Fruit fly (Drosophila melanogaster) whole organism, wandering third instar larva: ENCODE measurements around the gene CG9095.

ENCODE experiments used
- Abd-B ChIP-seq: fragments of >200 bp; optimal IDR thresholded peaks from 2 replicates; lab custom pipeline; 2017; ENCODE audit warnings: missing biosample characterization, missing genetic modification characterization
- CrebA ChIP-seq: fragments of 200-800 bp; sonication (Bioruptor generic); optimal IDR thresholded peaks from 2 replicates; lab custom pipeline; 2016; ENCODE audit warnings: missing biosample characterization, mild to moderate bottlenecking, missing genetic modification characterization, borderline replicate concordance
- Dif ChIP-seq: fragments of 200-275, 200-300 bp; sonication (Bioruptor generic); optimal IDR thresholded peaks from 2 replicates; lab custom pipeline; 2018; ENCODE audit warnings: missing biosample characterization, missing genetic modification characterization; ENCODE audit not compliant: partially characterized antibody
- N ChIP-seq: fragments of >200 bp; optimal IDR thresholded peaks from 2 replicates; lab custom pipeline; 2018; ENCODE audit warnings: missing biosample characterization, missing external identifiers, missing genetic modification characterization
- Rel ChIP-seq, 2 experiments: fragments of 200-800 bp; sonication (Bioruptor generic) in 1 of 2; optimal IDR thresholded peaks; 2 replicates in 1 of 2; 3 replicates in 1 of 2; lab custom pipeline; 2016 to 2019; ENCODE audit warnings: mild to moderate bottlenecking in 2 of 2, missing biosample characterization in 2 of 2, missing genetic modification characterization in 2 of 2, moderate library complexity in 1 of 2
- br ChIP-seq: fragments of 200-800 bp; sonication (Bioruptor generic); optimal IDR thresholded peaks from 2 replicates; lab custom pipeline; 2016; ENCODE audit warnings: missing biosample characterization, missing genetic modification characterization
- foxo ChIP-seq, 2 experiments: fragments of 200-800 bp; sonication (Bioruptor generic); optimal IDR thresholded peaks; 2 replicates in 1 of 2; 3 replicates in 1 of 2; lab custom pipeline; 2016 to 2017; ENCODE audit warnings: missing biosample characterization in 2 of 2, missing genetic modification characterization in 2 of 2
- pan ChIP-seq: fragments of >200 bp; optimal IDR thresholded peaks from 2 replicates; lab custom pipeline; 2017
- psq ChIP-seq: fragments of 200-800 bp; sonication (Bioruptor generic); optimal IDR thresholded peaks from 3 replicates; lab custom pipeline; 2017; ENCODE audit warnings: missing biosample characterization, mild to moderate bottlenecking, missing genetic modification characterization, moderate library complexity
- sage ChIP-seq: fragments of 200-800 bp; sonication (Bioruptor generic); optimal IDR thresholded peaks from 2 replicates; lab custom pipeline; 2016; ENCODE audit warnings: missing biosample characterization, mild to moderate bottlenecking, missing genetic modification characterization
- sv ChIP-seq: fragments of 200-800 bp; sonication (Bioruptor generic); optimal IDR thresholded peaks from 3 replicates; lab custom pipeline; 2016; ENCODE audit warnings: missing biosample characterization, missing genetic modification characterization

DNA sequence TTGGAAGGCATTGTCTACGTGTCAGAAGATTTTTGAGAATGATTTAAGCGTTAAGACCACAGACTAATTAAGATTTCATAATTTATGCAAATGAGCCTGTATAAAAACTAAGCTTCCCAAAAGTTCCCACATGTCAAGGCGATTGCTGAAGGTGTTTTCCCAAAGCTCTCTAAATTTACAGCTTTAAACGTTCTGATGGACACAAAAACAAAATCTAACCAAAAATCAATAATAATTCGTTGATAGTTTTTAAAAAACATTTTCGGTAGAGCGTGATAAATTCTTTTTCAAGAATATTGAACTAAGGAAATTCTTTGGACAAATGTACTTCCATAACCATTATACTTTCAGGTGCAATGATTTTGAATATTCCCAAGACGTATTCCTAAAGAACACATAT is 957 bp downstream of the CG9095 start:
- no peak for TF ChIP-seq pan
- TF ChIP-seq N = no peak
- TF ChIP-seq Abd-B (GFP tag; lab: Kevin White, UChicago) = no peak
- no peak for TF ChIP-seq CrebA (GFP tag; lab: Kevin White, UChicago)
- TF ChIP-seq sage = no peak
- no peak for TF ChIP-seq psq
- TF ChIP-seq br (GFP tag; lab: Kevin White, UChicago) = no peak
- TF ChIP-seq Dif (GFP tag; lab: Kevin White, UChicago) = no peak
- no peak for TF ChIP-seq Rel (GFP tag; optimal IDR thresholded peaks at IDR 0.05; lab: Kevin White, UChicago)
- no peak for TF ChIP-seq Rel (tag; optimal IDR thresholded peaks at IDR 0.05; lab: Kevin White, UChicago)
- no peak for TF ChIP-seq foxo (GFP tag; optimal IDR thresholded peaks at IDR 0.05; lab: Kevin White, UChicago)
- TF ChIP-seq sv (GFP tag; lab: Kevin White, UChicago) = no peak
